Fruit fly (Drosophila melanogaster): ENCODE measurements around the gene Prim1.
A peak's percentile ranks its signal among the peaks of the same experiment; 100 is the strongest.

The Prim1 gene

dm6 chr3L:8323817-8324216, 16.3 kb upstream of the Prim1 start:
- TF ChIP-seq CTCF (optimal IDR thresholded peaks at IDR 0.05) (peak; percentile 69 to 78), CG8478 (optimal IDR thresholded peaks at IDR 0.05) (no peak)

DNA sequence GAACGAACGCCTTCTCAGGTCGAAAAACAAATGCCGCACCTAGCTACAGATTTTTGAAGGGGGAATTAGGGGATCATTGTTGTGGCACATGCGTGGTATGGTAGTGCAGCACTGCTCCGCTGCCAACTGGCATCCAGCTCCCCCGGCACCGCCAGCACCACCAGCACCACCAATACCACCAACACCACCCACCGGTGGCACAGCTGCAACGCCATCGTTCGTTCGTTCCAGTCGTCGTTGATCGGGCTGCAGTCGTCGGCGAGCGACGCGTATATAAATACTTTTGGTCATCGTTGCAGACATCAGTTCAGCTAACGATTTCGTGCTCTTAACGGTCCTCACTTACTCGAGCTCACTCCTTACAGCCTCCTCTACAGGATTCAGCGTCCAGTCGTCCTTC, 14.6 kb upstream of the Prim1 start, which contains the start of gene CG34461:
Gene CG34461 (plus strand): TSS at position 301 of the 400 bp plus-strand sequence.
- TF ChIP-seq CG8478 (optimal IDR thresholded peaks at IDR 0.05) (no peak), CTCF (optimal IDR thresholded peaks at IDR 0.05) (no peak)

DNA sequence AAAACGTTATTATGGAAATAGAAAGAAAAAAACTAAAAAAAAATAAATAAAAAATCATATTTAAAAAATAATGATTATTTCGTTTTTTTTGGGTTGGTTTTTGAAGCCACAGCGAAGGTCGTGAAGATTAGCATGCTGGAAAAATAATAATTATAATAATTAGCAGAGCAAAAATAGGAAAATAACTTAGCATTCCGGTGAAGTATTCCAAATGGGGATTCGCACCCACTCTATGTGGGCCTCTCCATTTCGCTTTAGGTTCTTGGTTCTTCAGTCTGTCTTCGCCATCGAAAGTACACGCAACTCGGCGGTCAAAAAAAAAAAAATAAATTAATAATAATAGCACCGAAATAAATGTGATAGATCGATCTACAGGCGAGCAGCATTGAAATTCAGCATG, 11.8 kb upstream of the Prim1 start, which contains the start of gene CG34462:
Gene CG34462 (plus strand): TSS at position 301 of the 400 bp plus-strand sequence.
- TF ChIP-seq CTCF (optimal IDR thresholded peaks at IDR 0.05) (no peak), CG8478 (optimal IDR thresholded peaks at IDR 0.05) (no peak)

dm6 chr3L:8329005-8329404, 11.1 kb upstream of the Prim1 start:
- TF ChIP-seq CG8478 (optimal IDR thresholded peaks at IDR 0.05) (no peak), CTCF (optimal IDR thresholded peaks at IDR 0.05) (no peak)

dm6 chr3L:8331414-8331813, 8.7 kb upstream of the Prim1 start:
- TF ChIP-seq CTCF (optimal IDR thresholded peaks at IDR 0.05), result no peak
- TF ChIP-seq CG8478 (optimal IDR thresholded peaks at IDR 0.05), result no peak

dm6 chr3L:8333574-8333973, 6.5 kb upstream of the Prim1 start:
- no peak for TF ChIP-seq CG8478 (optimal IDR thresholded peaks at IDR 0.05)
- no peak for TF ChIP-seq CTCF (optimal IDR thresholded peaks at IDR 0.05)

dm6 chr3L:8334338-8334737, 5.8 kb upstream of the Prim1 start:
- no peak for TF ChIP-seq CG8478 (optimal IDR thresholded peaks at IDR 0.05)
- TF ChIP-seq CTCF (optimal IDR thresholded peaks at IDR 0.05), result no peak

dm6 chr3L:8336372-8336771, 3.7 kb upstream of the Prim1 start, which contains the start of gene Cpr66Cb:
Gene Cpr66Cb, plus strand, starts transcription at chr3L:8336672.
- TF ChIP-seq CG8478 (optimal IDR thresholded peaks at IDR 0.05), result no peak
- no peak for TF ChIP-seq CTCF (optimal IDR thresholded peaks at IDR 0.05)

dm6 chr3L:8338921-8339320, 1.2 kb upstream of the Prim1 start, which contains the start of gene Pex2:
Gene Pex2, plus strand, starts transcription at chr3L:8339051.
- no peak for TF ChIP-seq CG8478 (optimal IDR thresholded peaks at IDR 0.05)
- TF ChIP-seq CTCF (optimal IDR thresholded peaks at IDR 0.05), result no peak

- TF ChIP-seq CG8478 (optimal IDR thresholded peaks at IDR 0.05), result no peak
- TF ChIP-seq CTCF (optimal IDR thresholded peaks at IDR 0.05), result no peak
Observed at dm6 chr3L:8345182-8345581, 5.1 kb downstream of the Prim1 start.

DNA sequence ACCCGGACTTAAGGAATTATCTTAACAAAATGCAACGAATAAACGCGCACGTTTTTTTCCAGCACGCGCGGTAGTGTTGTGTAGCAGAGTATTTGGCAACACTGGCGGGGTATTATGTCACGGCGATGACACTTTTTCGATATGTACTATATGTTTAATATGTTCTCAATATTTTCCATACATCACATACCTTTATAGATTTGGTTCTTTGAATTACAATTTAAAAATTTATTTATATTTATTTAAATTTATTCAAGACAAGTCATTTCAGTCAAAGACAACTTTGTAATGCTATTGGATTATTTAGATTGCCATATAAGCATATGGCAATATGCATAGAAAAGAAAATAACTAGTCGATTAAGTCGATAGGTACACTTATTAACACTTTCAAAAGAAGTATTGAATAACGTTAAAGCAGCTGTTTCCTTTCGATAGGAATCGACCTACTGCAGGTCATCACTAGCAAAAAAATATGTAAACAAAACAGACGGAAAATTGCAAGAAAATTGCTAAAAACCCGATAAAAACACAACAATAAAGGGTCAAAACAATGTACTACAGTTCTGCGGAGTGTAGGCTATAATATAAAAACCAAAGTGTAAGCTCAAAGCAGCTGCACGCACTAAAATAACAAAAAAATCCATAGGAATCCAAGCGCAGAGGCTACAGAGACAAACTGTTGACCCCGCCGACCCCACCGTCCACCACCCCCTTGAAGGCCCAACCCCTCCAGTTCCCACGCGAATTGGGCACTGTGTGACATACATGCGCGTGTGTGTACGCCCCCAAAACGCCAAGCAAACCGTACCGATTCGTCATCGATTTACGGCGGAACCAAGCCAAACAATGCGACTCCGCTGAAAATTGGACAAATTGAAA, 6.2 kb downstream of the Prim1 start, which contains the start of the genes CG7182 and GAPcenA:
Gene CG7182 (minus strand): TSS at position 283 of the 881 bp plus-strand sequence.
Gene GAPcenA (plus strand): TSS at position 462 of the 881 bp plus-strand sequence.
- TF ChIP-seq CG8478 (optimal IDR thresholded peaks at IDR 0.05) (no peak), CTCF (optimal IDR thresholded peaks at IDR 0.05) (no peak)

dm6 chr3L:8347346-8347745, 7.2 kb downstream of the Prim1 start:
- TF ChIP-seq CG8478 (optimal IDR thresholded peaks at IDR 0.05), result no peak
- TF ChIP-seq CTCF (optimal IDR thresholded peaks at IDR 0.05), result no peak

DNA sequence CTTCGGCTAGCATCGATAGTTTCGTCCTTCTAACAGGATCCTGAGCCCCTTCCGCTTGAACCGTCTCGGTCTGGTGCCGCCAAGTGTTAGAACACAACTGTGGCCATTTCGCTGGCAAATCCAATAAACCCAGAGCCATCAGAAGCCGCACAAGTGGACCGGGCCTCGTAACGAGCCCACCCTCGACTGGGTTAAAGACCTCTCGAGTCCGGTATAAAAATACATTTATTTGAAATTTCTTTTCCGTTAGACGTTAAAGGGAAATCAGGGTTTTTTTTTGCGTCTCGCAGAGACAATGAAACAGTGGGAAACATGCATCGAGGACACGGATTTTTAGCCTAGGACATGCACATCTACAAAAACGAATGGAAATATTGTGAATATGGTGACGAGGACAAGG, 16.1 kb downstream of the Prim1 start, which contains the start of gene Culd:
Gene Culd (minus strand): TSS at position 101 of the 400 bp plus-strand sequence.
- TF ChIP-seq CG8478 (optimal IDR thresholded peaks at IDR 0.05) (no peak), CTCF (optimal IDR thresholded peaks at IDR 0.05) (no peak)

DNA sequence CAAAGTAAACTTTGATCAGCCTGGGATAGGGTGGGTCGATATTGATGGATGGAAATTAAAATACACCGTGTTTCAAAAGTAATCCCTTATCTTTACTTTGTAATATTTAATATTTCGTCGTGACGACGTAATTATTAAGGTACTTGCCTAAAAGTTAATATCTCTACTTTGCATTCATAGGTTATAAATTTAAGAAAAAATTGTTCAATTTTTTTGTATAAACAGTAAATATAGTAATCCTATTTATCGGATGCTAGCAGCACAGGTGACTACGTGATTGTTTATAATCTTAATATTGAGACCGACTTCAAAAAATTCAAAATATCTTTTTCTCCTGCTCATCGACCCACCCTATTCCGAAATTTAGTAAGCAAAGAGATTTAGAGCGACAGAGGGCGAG, 18.0 kb downstream of the Prim1 start:
- TF ChIP-seq CTCF (optimal IDR thresholded peaks at IDR 0.05), result no peak
- no peak for TF ChIP-seq CG8478 (optimal IDR thresholded peaks at IDR 0.05)

- no peak for TF ChIP-seq CTCF (optimal IDR thresholded peaks at IDR 0.05)
- TF ChIP-seq CG8478 (optimal IDR thresholded peaks at IDR 0.05), result no peak
Observed at dm6 chr3L:8358776-8359455, 18.8 kb downstream of the Prim1 start.

Measured in S2 (cell line).